Fruit fly (Drosophila melanogaster) whole organism, wandering third instar larva: ENCODE measurements around the gene CG11307.

Source experiments
- Jra ChIP-seq: sonication (Bioruptor generic); optimal IDR thresholded peaks from 2 replicates; lab custom pipeline; 2016; ENCODE audit warnings: missing biosample characterization, missing genetic modification characterization
- h ChIP-seq: fragments of 200-800 bp; sonication (Bioruptor generic); optimal IDR thresholded peaks from 3 replicates; lab custom pipeline; 2016; ENCODE audit warnings: missing biosample characterization, mild to moderate bottlenecking, missing genetic modification characterization

- TF ChIP-seq Jra (GFP tag; lab: Kevin White, UChicago): no peak
- TF ChIP-seq h (GFP tag; lab: Kevin White, UChicago): no peak
These were observed 15.1 kb upstream of the CG11307 start for dm6 chr3L:21602275-21602674.
